Worm (Caenorhabditis elegans) whole organism, L4 larva: ENCODE data around the gene dgtr-1.

Source experiments
- D1046.2 ChIP-seq: fragments of 200-800 bp; sonication (Bioruptor generic); IDR thresholded peaks from 2 replicates; pipeline ENCODE4 v1.3.6; 2022; ENCODE audit warnings: missing genetic modification characterization, missing compliant biosample characterization
- R02D3.7 ChIP-seq: fragments of 150-350 bp; sonication (generic microtip); optimal IDR thresholded peaks from 3 replicates; lab custom pipeline; 2014; ENCODE audit warnings: missing biosample characterization, missing genetic modification characterization
- Y105C5A.15 ChIP-seq: fragments of 200-800 bp; sonication (Bioruptor generic); IDR thresholded peaks from 2 replicates; pipeline ENCODE4 v1.3.6; 2022; ENCODE audit warnings: missing genetic modification characterization, missing compliant biosample characterization
- Y48G9A.11 ChIP-seq: fragments of 200-800 bp; sonication (Bioruptor generic); IDR thresholded peaks from 2 replicates; pipeline ENCODE4 v1.3.6; 2022; ENCODE audit warnings: missing genetic modification reagents, missing genetic modification characterization, missing compliant biosample characterization
- Y5F2A.4 ChIP-seq: fragments of 200-800 bp; sonication (Bioruptor generic); optimal IDR thresholded peaks from 2 replicates; lab custom pipeline; 2018; ENCODE audit warnings: mild to moderate bottlenecking, missing genetic modification characterization, missing compliant biosample characterization
- aha-1 ChIP-seq: fragments of 150-350 bp; peaks from one replicate; lab custom pipeline; 2014; ENCODE audit warnings: missing biosample characterization, missing genetic modification characterization
- ceh-20 ChIP-seq: fragments of 200-800 bp; sonication (Bioruptor generic); IDR thresholded peaks from 2 replicates; pipeline ENCODE4 v1.3.6; 2022; ENCODE audit warnings: missing genetic modification reagents, missing genetic modification characterization, missing compliant biosample characterization
- ceh-28 ChIP-seq: fragments of 150-350 bp; optimal IDR thresholded peaks from 2 replicates; lab custom pipeline; 2014; ENCODE audit warnings: missing biosample characterization, missing genetic modification reagents, missing genetic modification characterization
- ceh-82 ChIP-seq: sonication (generic microtip); optimal IDR thresholded peaks from 2 replicates; lab custom pipeline; 2017; ENCODE audit warnings: missing biosample characterization, missing genetic modification characterization
- daf-16 ChIP-seq, 3 experiments: sonication (generic microtip); optimal IDR thresholded peaks; 2 replicates each; lab custom pipeline; 2016 to 2017; ENCODE audit warnings: missing genetic modification characterization in 3 of 3, missing genetic modification reagents in 3 of 3, mild to moderate bottlenecking in 2 of 3, missing compliant biosample characterization in 2 of 3, missing biosample characterization in 1 of 3, moderate library complexity in 1 of 3
- dmd-6 ChIP-seq: fragments of 200-800 bp; sonication (Bioruptor generic); IDR thresholded peaks from 2 replicates; pipeline ENCODE4 v1.3.6; 2022; ENCODE audit warnings: missing genetic modification reagents, missing genetic modification characterization, missing compliant biosample characterization
- dmd-8 ChIP-seq: fragments of 200-800 bp; sonication (Bioruptor generic); IDR thresholded peaks from 2 replicates; pipeline ENCODE4 v1.3.6; 2022; ENCODE audit warnings: missing genetic modification characterization, missing compliant biosample characterization
- dmd-9 ChIP-seq: fragments of 200-800 bp; sonication (Bioruptor generic); IDR thresholded peaks from 2 replicates; pipeline ENCODE4 v1.3.6; 2022; ENCODE audit warnings: missing genetic modification reagents, missing genetic modification characterization, missing compliant biosample characterization
- dve-1 ChIP-seq: sonication (generic microtip); optimal IDR thresholded peaks from 2 replicates; lab custom pipeline; 2017; ENCODE audit warnings: antibody characterized with exemption, mild to moderate bottlenecking, missing genetic modification characterization, missing compliant biosample characterization; ENCODE audit not compliant: insufficient read depth
- egl-43 ChIP-seq: fragments of 200-800 bp; sonication (Bioruptor generic); IDR thresholded peaks from 2 replicates; pipeline ENCODE4 v1.3.6; 2022; ENCODE audit warnings: missing genetic modification reagents, missing genetic modification characterization, missing compliant biosample characterization
- fkh-10 ChIP-seq: fragments of 150-350 bp; optimal IDR thresholded peaks from 2 replicates; lab custom pipeline; 2014; ENCODE audit warnings: missing biosample characterization, missing genetic modification reagents, missing genetic modification characterization
- hlh-11 ChIP-seq: fragments of 200-800 bp; sonication (Bioruptor generic); optimal IDR thresholded peaks from 2 replicates; lab custom pipeline; 2018; ENCODE audit warnings: mild to moderate bottlenecking, missing genetic modification characterization, missing compliant biosample characterization
- lin-1 ChIP-seq: fragments of 200-800 bp; sonication (Bioruptor generic); IDR thresholded peaks from 2 replicates; pipeline ENCODE4 v1.3.6; 2022; ENCODE audit warnings: missing genetic modification reagents, missing genetic modification characterization, missing compliant biosample characterization
- lin-13 ChIP-seq: fragments of 150-350 bp; optimal IDR thresholded peaks from 2 replicates; lab custom pipeline; 2014; ENCODE audit warnings: missing biosample characterization, missing genetic modification reagents, missing genetic modification characterization
- lin-29 ChIP-seq: fragments of 200-800 bp; sonication (Bioruptor generic); IDR thresholded peaks from 2 replicates; pipeline ENCODE4 v1.3.6; 2022; ENCODE audit warnings: missing genetic modification reagents, missing genetic modification characterization, missing compliant biosample characterization
- lin-39 ChIP-seq: fragments of 150-350 bp; optimal IDR thresholded peaks from 2 replicates; lab custom pipeline; 2014; ENCODE audit warnings: missing biosample characterization, missing genetic modification reagents, missing genetic modification characterization
- madf-9 ChIP-seq: fragments of 200-800 bp; sonication (Bioruptor generic); conservative IDR thresholded peaks from 2 replicates; pipeline ENCODE4 v1.3.6; 2022; ENCODE audit warnings: missing genetic modification reagents, missing genetic modification characterization, missing compliant biosample characterization
- mxl-3 ChIP-seq: fragments of 200-800 bp; sonication (Bioruptor generic); optimal IDR thresholded peaks from 2 replicates; lab custom pipeline; 2018; ENCODE audit warnings: mild to moderate bottlenecking, missing genetic modification characterization, missing compliant biosample characterization
- nhr-25 ChIP-seq: sonication (generic microtip); optimal IDR thresholded peaks from 2 replicates; lab custom pipeline; 2017; ENCODE audit warnings: missing genetic modification characterization, mild to moderate bottlenecking, missing compliant biosample characterization, antibody characterized with exemption, moderate library complexity, borderline replicate concordance; ENCODE audit not compliant: insufficient read depth
- nhr-28 ChIP-seq: fragments of 150-350 bp; optimal IDR thresholded peaks from 2 replicates; lab custom pipeline; 2014; ENCODE audit warnings: missing biosample characterization, missing genetic modification characterization
- nhr-41 ChIP-seq: fragments of 200-800 bp; sonication (Bioruptor generic); IDR thresholded peaks from 2 replicates; pipeline ENCODE4 v1.3.6; 2022; ENCODE audit warnings: missing genetic modification reagents, missing genetic modification characterization, missing compliant biosample characterization
- nhr-48 ChIP-seq: sonication (generic microtip); optimal IDR thresholded peaks from 2 replicates; lab custom pipeline; 2016; ENCODE audit warnings: mild to moderate bottlenecking, missing genetic modification characterization, missing compliant biosample characterization
- nhr-77 ChIP-seq: fragments of 150-350 bp; optimal IDR thresholded peaks from 2 replicates; lab custom pipeline; 2014; ENCODE audit warnings: missing biosample characterization, missing genetic modification characterization
- php-3 ChIP-seq: fragments of 200-800 bp; sonication (Bioruptor generic); IDR thresholded peaks from 2 replicates; pipeline ENCODE4 v1.3.6; 2022; ENCODE audit warnings: missing genetic modification reagents, missing genetic modification characterization, missing compliant biosample characterization
- pqm-1 ChIP-seq: sonication (generic microtip); optimal IDR thresholded peaks from 2 replicates; lab custom pipeline; 2017; ENCODE audit warnings: missing biosample characterization, missing genetic modification characterization
- set-16 ChIP-seq: fragments of 200-800 bp; sonication (Bioruptor generic); IDR thresholded peaks from 2 replicates; pipeline ENCODE4 v1.3.6; 2022; ENCODE audit warnings: missing genetic modification reagents, missing genetic modification characterization, missing compliant biosample characterization
- snpc-4 ChIP-seq: fragments of 150-350 bp; optimal IDR thresholded peaks from 2 replicates; lab custom pipeline; 2014; ENCODE audit warnings: missing biosample characterization, missing genetic modification characterization
- tra-1 ChIP-seq: fragments of 200-800 bp; sonication (Bioruptor generic); IDR thresholded peaks from 2 replicates; pipeline ENCODE4 v1.3.6; 2022; ENCODE audit warnings: missing genetic modification reagents, missing genetic modification characterization, missing compliant biosample characterization
- unc-62 ChIP-seq, 3 experiments: fragments of 150-350 bp in 1 of 3; sonication (generic microtip); optimal IDR thresholded peaks in 2 of 3; peaks in 1 of 3; 1 replicate in 1 of 3; 2 replicates in 2 of 3; lab custom pipeline; 2014 to 2017; ENCODE audit warnings: missing biosample characterization in 3 of 3, missing genetic modification characterization in 3 of 3, missing genetic modification reagents in 3 of 3, missing genotype in 1 of 3
- zip-2 ChIP-seq: fragments of 150-350 bp; optimal IDR thresholded peaks from 2 replicates; lab custom pipeline; 2014; ENCODE audit warnings: missing biosample characterization, missing genetic modification characterization
- ztf-11 ChIP-seq: fragments of 150-350 bp; optimal IDR thresholded peaks from 2 replicates; lab custom pipeline; 2014; ENCODE audit warnings: missing biosample characterization, missing genetic modification characterization

dgtr-1 gene

DNA sequence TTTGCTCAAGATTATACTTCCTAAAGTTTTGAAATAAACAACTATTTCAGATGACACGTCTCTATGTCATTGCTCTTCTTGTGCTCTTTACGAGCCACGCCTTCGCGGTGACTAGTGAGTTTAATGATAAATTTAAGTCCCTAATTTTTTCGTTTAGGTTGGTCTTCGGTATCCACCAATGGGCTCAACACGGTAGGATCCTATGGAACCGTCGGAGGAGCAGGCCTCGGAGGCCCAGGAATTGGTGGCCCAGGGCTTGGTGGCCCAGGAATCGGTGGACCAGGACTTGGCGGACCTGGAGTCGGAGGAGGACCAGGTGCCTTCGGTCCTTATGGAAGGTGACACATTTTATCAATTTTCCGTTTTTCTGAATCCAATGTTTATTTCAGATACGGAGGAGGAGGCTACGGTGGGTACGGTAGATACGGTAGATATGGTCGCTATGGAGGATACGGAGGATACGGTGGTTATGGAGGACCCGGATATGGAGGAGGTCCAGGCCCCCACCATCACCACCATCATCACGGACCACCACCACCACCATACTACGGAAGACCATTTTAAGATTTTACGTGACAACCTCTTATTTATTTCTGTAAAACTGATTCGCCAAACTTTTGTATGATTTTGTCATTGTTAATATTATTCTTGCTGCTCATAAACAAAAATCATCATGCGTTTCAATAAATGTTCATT is 23.6 kb downstream of the dgtr-1 start, which contains the start of the genes F46E10.2 and F46E10.18:
TSS of gene F46E10.2 (plus strand) at position 51 of the 696 bp plus-strand sequence.
TSS of gene F46E10.18 (plus strand) at position 646 of the 696 bp plus-strand sequence.
- TF ChIP-seq set-16 (GFP tag; lab: Robert Waterston, UW) (peak; percentile 83), aha-1 (peak; percentile 5), snpc-4 (tag; lab: Kevin White, UChicago) (no peak), egl-43 (peak; percentile 70), D1046.2 (GFP tag; lab: Robert Waterston, UW) (no peak), lin-39 (tag; lab: Kevin White, UChicago) (no peak), nhr-25 (no peak), zip-2 (no peak), unc-62 (GFP tag; optimal IDR thresholded peaks at IDR 0.05 in 1 of 2; lab: Kevin White, UChicago) (peak in 1 of 2 experiments; percentile 89), unc-62 (tag; optimal IDR thresholded peaks at IDR 0.05; lab: Kevin White, UChicago) (no peak)
- TF ChIP-seq, all 104 proteins: peak for 4

DNA sequence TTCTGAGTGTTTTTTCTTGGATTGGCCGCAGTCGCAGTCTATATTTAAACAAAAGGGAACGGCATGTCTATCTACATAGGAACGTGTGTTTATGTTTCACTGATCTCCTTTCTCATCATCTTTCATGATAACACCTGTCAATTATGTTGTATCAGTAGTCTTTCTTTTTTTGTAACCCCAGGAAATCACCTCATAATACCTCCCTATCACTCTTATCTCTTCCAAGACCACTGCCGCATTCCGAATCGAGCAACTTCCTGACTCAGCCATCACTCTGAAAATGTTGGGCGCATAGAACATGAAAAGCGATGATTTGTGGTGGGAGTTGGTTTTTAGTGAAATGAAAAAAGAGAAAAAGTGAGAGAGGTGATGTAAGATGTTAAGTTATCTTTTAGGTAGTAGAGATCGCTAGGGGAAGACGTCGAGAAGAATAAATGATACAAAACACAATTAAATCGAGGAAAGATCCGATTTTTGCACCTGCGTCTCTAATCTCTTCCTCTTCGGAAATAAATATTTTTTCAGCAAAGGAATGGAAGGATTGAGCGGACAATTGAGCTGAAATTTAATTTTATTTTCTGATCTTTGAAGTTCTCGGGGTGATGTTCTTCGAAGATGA is 26.1 kb downstream of the dgtr-1 start:
- TF ChIP-seq nhr-41 (GFP tag; lab: Robert Waterston, UW) (peak; percentile 41; the same call in 1 of the 2 replicates), lin-29 (no peak), daf-16 (GFP tag; optimal IDR thresholded peaks at IDR 0.05; lab: Kevin White, UChicago) (no peak), daf-16 (tag; optimal IDR thresholded peaks at IDR 0.05; lab: Kevin White, UChicago) (peak; percentile 65), hlh-11 (tag; lab: Kevin White, UChicago) (peak; percentile 88), dve-1 (tag; lab: Kevin White, UChicago) (peak; percentile 62), ceh-82 (tag; lab: Kevin White, UChicago) (no peak), unc-62 (GFP tag; optimal IDR thresholded peaks at IDR 0.05 in 1 of 2; lab: Kevin White, UChicago) (peak in 1 of 2 experiments; percentile 87), unc-62 (tag; optimal IDR thresholded peaks at IDR 0.05; lab: Kevin White, UChicago) (no peak), snpc-4 (tag; lab: Kevin White, UChicago) (no peak), madf-9 (GFP tag; lab: Robert Waterston, UW) (no peak), dmd-9 (GFP tag; lab: Robert Waterston, UW) (no peak), lin-13 (GFP tag; lab: Kevin White, UChicago) (no peak), ceh-28 (tag; lab: Kevin White, UChicago) (no peak), Y48G9A.11 (no peak), R02D3.7 (tag; lab: Kevin White, UChicago) (no peak), ceh-20 (GFP tag; lab: Robert Waterston, UW) (0 out of 2 replicates have a peak, but pooled peaks have one; percentile 15), mxl-3 (GFP tag; lab: Kevin White, UChicago) (peak; percentile 50), php-3 (GFP tag; lab: Robert Waterston, UW) (peak; percentile 67; the same call in 1 of the 2 replicates), dmd-8 (GFP tag; lab: Robert Waterston, UW) (0 out of 2 replicates have a peak, but pooled peaks have one; percentile 19), nhr-48 (tag; lab: Kevin White, UChicago) (no peak), Y5F2A.4 (no peak), nhr-28 (tag; lab: Kevin White, UChicago) (peak; percentile 56), dmd-6 (GFP tag; lab: Robert Waterston, UW) (peak; percentile 97), tra-1 (peak; percentile 83), ztf-11 (tag; lab: Kevin White, UChicago) (no peak), pqm-1 (peak; percentile 46), lin-1 (peak; percentile 56; the same call in 1 of the 2 replicates)

DNA sequence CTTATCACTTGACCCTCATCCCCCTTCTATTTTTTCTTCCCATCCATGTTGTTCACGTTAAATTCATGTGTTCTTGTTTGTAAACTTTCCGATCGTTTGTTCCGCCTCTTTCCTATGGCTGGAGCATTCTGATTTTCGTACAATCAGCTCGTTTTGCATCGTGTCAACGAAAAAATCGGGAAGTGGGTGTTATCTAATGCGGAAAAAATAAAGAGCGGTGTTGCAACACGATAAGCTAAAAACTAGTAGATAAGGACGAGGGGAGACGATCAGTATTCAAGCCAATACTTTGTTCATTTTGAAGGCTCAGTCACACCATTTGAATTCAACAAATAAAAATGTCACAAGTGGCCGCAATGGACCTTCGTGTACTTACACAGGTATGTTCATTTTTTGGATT is 27.8 kb downstream of the dgtr-1 start, which contains the start of gene acs-1:
TSS of gene acs-1 (plus strand) at position 233 of the 400 bp plus-strand sequence.
- TF ChIP-seq pqm-1 (peak; percentile 80), nhr-28 (tag; lab: Kevin White, UChicago) (peak; percentile 71), dve-1 (tag; lab: Kevin White, UChicago) (peak; percentile 63), dmd-6 (GFP tag; lab: Robert Waterston, UW) (peak; percentile 89), daf-16 (GFP tag; optimal IDR thresholded peaks at IDR 0.05; lab: Kevin White, UChicago) (no peak), daf-16 (tag; optimal IDR thresholded peaks at IDR 0.05; lab: Kevin White, UChicago) (peak; percentile 69), tra-1 (peak; percentile 54; the same call in 1 of the 2 replicates), mxl-3 (GFP tag; lab: Kevin White, UChicago) (peak; percentile 52), lin-1 (0 out of 2 replicates have a peak, but pooled peaks have one; percentile 28), Y105C5A.15 (no peak), fkh-10 (GFP tag; lab: Kevin White, UChicago) (no peak), hlh-11 (tag; lab: Kevin White, UChicago) (peak; percentile 86), nhr-77 (tag; lab: Kevin White, UChicago) (peak; percentile 6), lin-39 (tag; lab: Kevin White, UChicago) (no peak), Y48G9A.11 (no peak)
